Worm (Caenorhabditis elegans) whole organism, L4 larva: ENCODE results near the gene gpa-18.
A peak's percentile ranks its signal among the peaks of the same experiment; 100 is the strongest.

Experiments used
- F26F4.8 ChIP-seq: fragments of 200-800 bp; sonication (Bioruptor generic); conservative IDR thresholded peaks from 2 replicates; pipeline ENCODE4 v1.3.6; 2022; ENCODE audit warnings: missing genetic modification characterization, missing compliant biosample characterization
- aha-1 ChIP-seq: fragments of 150-350 bp; peaks from one replicate; lab custom pipeline; 2014; ENCODE audit warnings: missing biosample characterization, missing genetic modification characterization
- ceh-62 ChIP-seq: sonication (generic microtip); optimal IDR thresholded peaks from 2 replicates; lab custom pipeline; 2017; ENCODE audit warnings: missing biosample characterization, missing genetic modification characterization
- ces-1 ChIP-seq: fragments of 150-350 bp; sonication (generic microtip); optimal IDR thresholded peaks from 4 replicates; lab custom pipeline; 2014; ENCODE audit warnings: missing biosample characterization, missing genetic modification reagents, missing genetic modification characterization
- ctbp-1 ChIP-seq: fragments of 200-800 bp; sonication (Bioruptor generic); IDR thresholded peaks from 2 replicates; pipeline ENCODE4 v1.3.6; 2022; ENCODE audit warnings: missing genetic modification reagents, missing genetic modification characterization, missing compliant biosample characterization
- daf-16 ChIP-seq, 3 experiments: sonication (generic microtip); optimal IDR thresholded peaks; 2 replicates each; lab custom pipeline; 2016 to 2017; ENCODE audit warnings: missing genetic modification characterization in 3 of 3, missing genetic modification reagents in 3 of 3, mild to moderate bottlenecking in 2 of 3, missing compliant biosample characterization in 2 of 3, missing biosample characterization in 1 of 3, moderate library complexity in 1 of 3
- dve-1 ChIP-seq: sonication (generic microtip); optimal IDR thresholded peaks from 2 replicates; lab custom pipeline; 2017; ENCODE audit warnings: antibody characterized with exemption, mild to moderate bottlenecking, missing genetic modification characterization, missing compliant biosample characterization; ENCODE audit not compliant: insufficient read depth
- fkh-10 ChIP-seq: fragments of 150-350 bp; optimal IDR thresholded peaks from 2 replicates; lab custom pipeline; 2014; ENCODE audit warnings: missing biosample characterization, missing genetic modification reagents, missing genetic modification characterization
- fos-1 ChIP-seq: fragments of 150-350 bp; optimal IDR thresholded peaks from 2 replicates; lab custom pipeline; 2014; ENCODE audit warnings: missing biosample characterization, missing genetic modification characterization
- lsy-2 ChIP-seq, 2 experiments: fragments of 150-350 bp in 1 of 2; sonication (generic microtip) in 1 of 2; optimal IDR thresholded peaks; 2 replicates each; lab custom pipeline; 2014 to 2017; ENCODE audit warnings: missing biosample characterization in 2 of 2, missing genetic modification characterization in 2 of 2
- mep-1 ChIP-seq: fragments of 150-350 bp; sonication (generic microtip); optimal IDR thresholded peaks from 3 replicates; lab custom pipeline; 2014; ENCODE audit warnings: missing biosample characterization, missing genetic modification characterization
- mes-2 ChIP-seq: sonication (generic microtip); optimal IDR thresholded peaks from 2 replicates; lab custom pipeline; 2016; ENCODE audit warnings: missing genotype, mild to moderate bottlenecking, missing genetic modification characterization, missing compliant biosample characterization; ENCODE audit not compliant: poor library complexity, severe bottlenecking
- mxl-3 ChIP-seq: fragments of 200-800 bp; sonication (Bioruptor generic); optimal IDR thresholded peaks from 2 replicates; lab custom pipeline; 2018; ENCODE audit warnings: mild to moderate bottlenecking, missing genetic modification characterization, missing compliant biosample characterization
- nhr-11 ChIP-seq: fragments of 150-350 bp; optimal IDR thresholded peaks from 2 replicates; lab custom pipeline; 2014; ENCODE audit warnings: missing biosample characterization, missing genetic modification characterization
- nhr-41 ChIP-seq: fragments of 200-800 bp; sonication (Bioruptor generic); IDR thresholded peaks from 2 replicates; pipeline ENCODE4 v1.3.6; 2022; ENCODE audit warnings: missing genetic modification reagents, missing genetic modification characterization, missing compliant biosample characterization
- nhr-42 ChIP-seq: fragments of 200-800 bp; sonication (Bioruptor generic); IDR thresholded peaks from 2 replicates; pipeline ENCODE4 v1.3.6; 2022; ENCODE audit warnings: missing genetic modification characterization, missing compliant biosample characterization
- nhr-76 ChIP-seq: fragments of 150-350 bp; optimal IDR thresholded peaks from 2 replicates; lab custom pipeline; 2014; ENCODE audit warnings: missing biosample characterization, missing genetic modification characterization
- tag-97 ChIP-seq: fragments of 200-800 bp; sonication (Bioruptor generic); IDR thresholded peaks from 2 replicates; pipeline ENCODE4 v1.3.6; 2022; ENCODE audit warnings: missing genetic modification characterization, missing compliant biosample characterization
- unc-39 ChIP-seq: sonication (generic microtip); optimal IDR thresholded peaks from 2 replicates; lab custom pipeline; 2017; ENCODE audit warnings: missing biosample characterization, missing genetic modification characterization
- unc-62 ChIP-seq, 3 experiments: fragments of 150-350 bp in 1 of 3; sonication (generic microtip); optimal IDR thresholded peaks in 2 of 3; peaks in 1 of 3; 1 replicate in 1 of 3; 2 replicates in 2 of 3; lab custom pipeline; 2014 to 2017; ENCODE audit warnings: missing biosample characterization in 3 of 3, missing genetic modification characterization in 3 of 3, missing genetic modification reagents in 3 of 3, missing genotype in 1 of 3
- vab-7 ChIP-seq: fragments of 200-800 bp; sonication (Bioruptor generic); IDR thresholded peaks from 2 replicates; pipeline ENCODE4 v1.3.6; 2022; ENCODE audit warnings: missing genetic modification reagents, missing genetic modification characterization, missing compliant biosample characterization
- zip-11 ChIP-seq: fragments of 200-800 bp; sonication (Bioruptor generic); IDR thresholded peaks from 2 replicates; pipeline ENCODE4 v1.3.6; 2022; ENCODE audit warnings: missing genetic modification characterization, missing compliant biosample characterization

The gpa-18 gene

DNA sequence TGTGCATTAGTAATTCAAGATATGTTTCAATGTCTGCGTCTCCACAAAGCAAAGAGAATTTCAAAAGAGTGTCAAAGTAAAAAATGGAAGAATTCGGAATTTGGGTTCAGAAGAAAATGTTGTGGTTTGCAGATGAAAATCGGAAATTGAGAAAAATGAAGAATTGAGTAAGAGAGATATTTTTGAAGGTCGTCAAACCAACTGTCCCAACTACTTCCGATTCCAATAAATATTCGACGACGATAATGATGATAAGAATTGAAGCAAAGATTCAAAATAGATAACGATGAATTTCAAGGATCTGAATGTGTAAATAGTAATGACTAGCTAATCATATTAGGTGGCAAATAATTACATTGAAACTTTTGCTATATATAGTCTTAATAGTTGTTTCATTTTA, 55.5 kb downstream of the gpa-18 start:
- TF ChIP-seq daf-16 (GFP tag; optimal IDR thresholded peaks at IDR 0.05; lab: Kevin White, UChicago) (no peak), daf-16 (tag; optimal IDR thresholded peaks at IDR 0.05; lab: Kevin White, UChicago) (no peak), unc-62 (GFP tag; optimal IDR thresholded peaks at IDR 0.05 in 1 of 2; lab: Kevin White, UChicago) (peak in 1 of 2 experiments; percentile 87), unc-62 (tag; optimal IDR thresholded peaks at IDR 0.05; lab: Kevin White, UChicago) (no peak), aha-1 (peak; percentile 40)
- TF ChIP-seq, all 104 proteins: peak for 2

DNA sequence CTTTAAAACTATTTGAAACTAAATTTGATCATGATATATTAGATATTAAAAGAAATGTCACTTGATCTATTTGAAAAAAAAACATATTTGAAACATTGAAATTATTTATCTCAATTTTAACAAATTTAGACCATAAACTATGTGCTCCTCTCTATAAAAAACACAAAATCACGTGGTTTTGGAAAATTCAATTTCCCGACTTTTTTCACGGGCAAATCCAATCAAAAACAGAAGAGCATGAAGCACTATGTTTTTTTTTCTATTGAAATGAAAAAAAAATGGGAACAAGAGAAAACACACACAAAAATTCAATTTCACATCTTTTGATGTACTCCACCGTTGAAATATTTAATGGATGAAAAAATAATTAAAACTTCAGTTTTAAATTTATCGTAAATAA, 56.2 kb downstream of the gpa-18 start:
- TF ChIP-seq unc-39 (tag; lab: Kevin White, UChicago) (no peak), nhr-42 (GFP tag; lab: Robert Waterston, UW) (no peak), mes-2 (tag; lab: Kevin White, UChicago) (no peak), mxl-3 (GFP tag; lab: Kevin White, UChicago) (no peak), ctbp-1 (0 out of 2 replicates have a peak, but pooled peaks have one; percentile 22), nhr-76 (no peak), ceh-62 (tag; lab: Kevin White, UChicago) (no peak), tag-97 (no peak), nhr-41 (no peak), fkh-10 (GFP tag; lab: Kevin White, UChicago) (peak; percentile 51), vab-7 (no peak), lsy-2 (tag; optimal IDR thresholded peaks at IDR 0.05; lab: Kevin White, UChicago) (peak in 1 of 2 experiments; percentile 14), nhr-11 (tag; lab: Kevin White, UChicago) (no peak), ces-1 (GFP tag; lab: Kevin White, UChicago) (peak; percentile 63), dve-1 (tag; lab: Kevin White, UChicago) (no peak), fos-1 (no peak), F26F4.8 (GFP tag; lab: Robert Waterston, UW) (no peak), zip-11 (no peak), mep-1 (tag; lab: Kevin White, UChicago) (no peak)
- TF ChIP-seq, all 104 proteins: peak for 4
